Fruit fly (Drosophila melanogaster): Measurements from ENCODE around the gene Cpr65Ax2.

- TF ChIP-seq Abd-B (GFP tag; optimal IDR thresholded peaks at IDR 0.05) (no peak), Dif (GFP tag; optimal IDR thresholded peaks at IDR 0.05; ENCODE audit: partially characterized antibody) (no peak), br (GFP tag; optimal IDR thresholded peaks at IDR 0.05) (no peak), psq (GFP tag; optimal IDR thresholded peaks at IDR 0.05) (no peak)
These were observed 39.2 kb downstream of the Cpr65Ax2 start for dm6 chr3L:6111458-6111857.
